Worm (Caenorhabditis elegans) whole organism, L2 larva: Measurements from ENCODE around the gene snb-2.

Experiments
- R02D3.7 ChIP-seq: fragments of 150-350 bp; optimal IDR thresholded peaks from 2 replicates; lab custom pipeline; 2014; ENCODE audit warnings: missing biosample characterization, missing genetic modification characterization
- ZK546.5 ChIP-seq: sonication (generic microtip); optimal IDR thresholded peaks from 2 replicates; lab custom pipeline; 2017; ENCODE audit warnings: missing biosample characterization, missing genetic modification characterization
- alr-1 ChIP-seq: fragments of 150-350 bp; optimal IDR thresholded peaks from 2 replicates; lab custom pipeline; 2014; ENCODE audit warnings: missing biosample characterization, missing genetic modification characterization
- aly-2 ChIP-seq: fragments of 150-350 bp; optimal IDR thresholded peaks from 2 replicates; lab custom pipeline; 2014; ENCODE audit warnings: missing biosample characterization, missing genetic modification characterization
- ama-1 ChIP-seq: fragments of 150-350 bp; optimal IDR thresholded peaks from 2 replicates; lab custom pipeline; 2018; ENCODE audit warnings: inconsistent platforms
- nhr-21 ChIP-seq: fragments of 150-350 bp; optimal IDR thresholded peaks from 2 replicates; lab custom pipeline; 2014; ENCODE audit warnings: missing biosample characterization, missing genetic modification characterization
- nhr-237 ChIP-seq: fragments of 150-350 bp; optimal IDR thresholded peaks from 2 replicates; lab custom pipeline; 2014; ENCODE audit warnings: missing biosample characterization, missing genetic modification characterization
- nhr-6 ChIP-seq: fragments of 150-350 bp; optimal IDR thresholded peaks from 2 replicates; lab custom pipeline; 2014; ENCODE audit warnings: missing biosample characterization, missing genetic modification characterization
- skn-1 ChIP-seq: sonication (generic microtip); optimal IDR thresholded peaks from 2 replicates; lab custom pipeline; 2017; ENCODE audit warnings: missing biosample characterization, missing genetic modification characterization
- unc-62 ChIP-seq: fragments of 150-350 bp; optimal IDR thresholded peaks from 2 replicates; lab custom pipeline; 2014; ENCODE audit warnings: missing biosample characterization, missing genetic modification reagents, missing genetic modification characterization
- ztf-4 ChIP-seq: fragments of 150-350 bp; optimal IDR thresholded peaks from 2 replicates; lab custom pipeline; 2014; ENCODE audit warnings: missing biosample characterization, missing genetic modification characterization

DNA sequence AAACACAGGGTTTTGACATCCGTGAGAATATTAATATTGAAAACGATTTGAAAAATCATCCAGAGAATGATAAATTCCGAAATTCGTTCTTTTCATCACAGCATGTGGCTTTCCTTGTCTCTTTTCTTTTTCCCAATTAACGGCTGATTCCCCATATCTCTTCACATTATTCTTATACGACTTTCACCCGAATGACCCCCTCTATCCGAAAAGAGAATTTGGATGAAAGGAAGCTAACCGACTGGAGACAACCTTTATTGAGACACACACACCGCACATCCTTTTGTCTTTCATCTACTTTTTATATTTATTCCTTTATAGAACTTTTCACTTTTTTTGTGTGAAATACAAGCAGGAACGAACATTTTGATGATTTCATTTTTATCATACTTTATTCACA is 11.9 kb upstream of the snb-2 start:
- TF ChIP-seq unc-62 (GFP tag; lab: Kevin White, UChicago) (no peak), ama-1 (lab: Kevin White, UChicago) (no peak), ztf-4 (tag; lab: Kevin White, UChicago) (no peak), alr-1 (tag; lab: Kevin White, UChicago) (no peak), nhr-21 (tag; lab: Kevin White, UChicago) (no peak), ZK546.5 (tag; lab: Kevin White, UChicago) (no peak), skn-1 (tag; lab: Kevin White, UChicago) (no peak), nhr-237 (tag; lab: Kevin White, UChicago) (no peak), R02D3.7 (tag; lab: Kevin White, UChicago) (no peak), aly-2 (tag; lab: Kevin White, UChicago) (no peak), nhr-6 (tag; lab: Kevin White, UChicago) (no peak)
